Fruit fly (Drosophila melanogaster) whole organism, embryonic: Measurements from ENCODE around the gene Vps13D.

Experiments used
- CG14050 ChIP-seq: fragments of 200-800 bp; sonication (Bioruptor generic); IDR thresholded peaks from 3 replicates; pipeline ENCODE4 v1.3.6; 2022; ENCODE audit warnings: missing biosample characterization, missing genetic modification characterization
- CG14441 ChIP-seq: fragments of 200-800 bp; sonication (Bioruptor generic); IDR thresholded peaks from 2 replicates; pipeline ENCODE4 v1.3.6; 2022; ENCODE audit warnings: missing biosample characterization, missing genetic modification characterization
- CG14710 ChIP-seq: fragments of 200-800 bp; sonication (Bioruptor generic); optimal IDR thresholded peaks from 3 replicates; lab custom pipeline; 2019; ENCODE audit warnings: missing biosample characterization, mild to moderate bottlenecking, missing genetic modification characterization, moderate library complexity
- CG14965 ChIP-seq: fragments of 200-800 bp; sonication (Bioruptor generic); optimal IDR thresholded peaks from 2 replicates; lab custom pipeline; 2016; ENCODE audit warnings: missing biosample characterization, missing genetic modification characterization, borderline replicate concordance
- CG1529 ChIP-seq: fragments of 200-800 bp; sonication (Bioruptor generic); optimal IDR thresholded peaks from 3 replicates; lab custom pipeline; 2018; ENCODE audit warnings: missing biosample characterization, missing genetic modification characterization
- CG1603 ChIP-seq: fragments of 200-800 bp; sonication (Bioruptor generic); optimal IDR thresholded peaks from 2 replicates; lab custom pipeline; 2019; ENCODE audit warnings: missing biosample characterization, mild to moderate bottlenecking, missing genetic modification characterization, moderate library complexity
- CG18262 ChIP-seq: fragments of 200-800 bp; optimal IDR thresholded peaks from 3 replicates; lab custom pipeline; 2019; ENCODE audit warnings: missing biosample characterization, mild to moderate bottlenecking, missing genetic modification characterization, moderate library complexity
- CG30431 ChIP-seq: fragments of 200-800 bp; sonication (Bioruptor generic); optimal IDR thresholded peaks from 2 replicates; lab custom pipeline; 2017; ENCODE audit warnings: missing biosample characterization, missing genetic modification characterization
- CG32772 ChIP-seq: fragments of 200-800 bp; sonication (Bioruptor generic); IDR thresholded peaks from 2 replicates; pipeline ENCODE4 v1.3.6; 2022; ENCODE audit warnings: missing biosample characterization, missing genetic modification characterization
- CG34422 ChIP-seq: fragments of 200-800 bp; sonication (Bioruptor generic); IDR thresholded peaks from 3 replicates; pipeline ENCODE4 v1.3.6; 2022; ENCODE audit warnings: missing biosample characterization, missing genetic modification characterization
- CG4282 ChIP-seq: fragments of 200-800 bp; sonication (Bioruptor generic); optimal IDR thresholded peaks from 2 replicates; lab custom pipeline; 2016; ENCODE audit warnings: missing biosample characterization, missing genetic modification characterization
- CG4360 ChIP-seq: fragments of 200-800 bp; sonication (Bioruptor generic); IDR thresholded peaks from 2 replicates; pipeline ENCODE4 v1.3.6; 2022; ENCODE audit warnings: missing biosample characterization, missing genetic modification characterization
- CG43689 ChIP-seq: fragments of 200-800 bp; sonication (Bioruptor generic); IDR thresholded peaks from 2 replicates; pipeline ENCODE4 v1.3.6; 2022; ENCODE audit warnings: missing biosample characterization, missing genetic modification characterization
- CG6272 ChIP-seq: fragments of 200-800 bp; sonication (Bioruptor generic); IDR thresholded peaks from 2 replicates; pipeline ENCODE4 v1.3.6; 2022; ENCODE audit warnings: missing biosample characterization, missing genetic modification characterization
- CG7745 ChIP-seq: fragments of 200-800 bp; sonication (Bioruptor generic); optimal IDR thresholded peaks from 2 replicates; lab custom pipeline; 2018; ENCODE audit warnings: missing biosample characterization, mild to moderate bottlenecking, missing genetic modification characterization, moderate library complexity
- CG9215 ChIP-seq: fragments of 200-800 bp; sonication (Bioruptor generic); IDR thresholded peaks from 2 replicates; pipeline ENCODE4 v1.3.6; 2022; ENCODE audit warnings: missing biosample characterization, missing genetic modification characterization
- CG9876 ChIP-seq: fragments of 200-800 bp; sonication (Bioruptor generic); optimal IDR thresholded peaks from 2 replicates; lab custom pipeline; 2016; ENCODE audit warnings: missing biosample characterization, missing genetic modification characterization
- CG9932 ChIP-seq: fragments of 200-800 bp; sonication (Bioruptor generic); IDR thresholded peaks from 2 replicates; pipeline ENCODE4 v1.3.6; 2022; ENCODE audit warnings: missing biosample characterization, missing genetic modification characterization
- Dek ChIP-seq: fragments of 200-800 bp; sonication (Bioruptor generic); optimal IDR thresholded peaks from 3 replicates; lab custom pipeline; 2019; ENCODE audit warnings: missing biosample characterization, mild to moderate bottlenecking, missing genetic modification characterization, moderate library complexity
- Dfd ChIP-seq, 2 experiments: fragments of >200 bp; optimal IDR thresholded peaks; 2 replicates each; lab custom pipeline; 2017; ENCODE audit warnings: missing biosample characterization in 2 of 2, missing genetic modification characterization in 2 of 2
- Elba2 ChIP-seq: fragments of 200-800 bp; sonication (Bioruptor generic); optimal IDR thresholded peaks from 3 replicates; lab custom pipeline; 2016; ENCODE audit warnings: missing biosample characterization, missing genetic modification characterization
- Lhr ChIP-seq: fragments of 200-800 bp; sonication (Bioruptor generic); optimal IDR thresholded peaks from 3 replicates; lab custom pipeline; 2017; ENCODE audit warnings: mild to moderate bottlenecking, missing biosample characterization, missing genetic modification reagents, missing genetic modification characterization
- Ptx1 ChIP-seq: fragments of 200-800 bp; sonication (Bioruptor generic); IDR thresholded peaks from 2 replicates; pipeline ENCODE4 v1.3.6; 2022; ENCODE audit warnings: missing biosample characterization, missing genetic modification characterization
- Spps ChIP-seq: fragments of 200-800 bp; sonication (Bioruptor generic); optimal IDR thresholded peaks from 2 replicates; lab custom pipeline; 2018; ENCODE audit warnings: missing biosample characterization, mild to moderate bottlenecking, missing genetic modification characterization
- Sry-δ ChIP-seq: fragments of 200-800 bp; sonication (Bioruptor generic); optimal IDR thresholded peaks from 2 replicates; lab custom pipeline; 2016; ENCODE audit warnings: missing biosample characterization, missing genetic modification characterization
- Stat92E ChIP-seq, 3 experiments: fragments of >200 bp in 2 of 3; fragments of 200-800 bp in 1 of 3; sonication (Bioruptor generic) in 1 of 3; optimal IDR thresholded peaks; 2 replicates each; lab custom pipeline; 2017 to 2019; ENCODE audit warnings: missing biosample characterization in 3 of 3, missing genetic modification characterization in 3 of 3, mild to moderate bottlenecking in 1 of 3, moderate library complexity in 1 of 3
- bigmax ChIP-seq: fragments of 200-800 bp; sonication (Bioruptor generic); optimal IDR thresholded peaks from 2 replicates; lab custom pipeline; 2018; ENCODE audit warnings: missing biosample characterization, mild to moderate bottlenecking, missing genetic modification characterization
- bowl ChIP-seq: fragments of 200-800 bp; sonication (Bioruptor generic); IDR thresholded peaks from 2 replicates; pipeline ENCODE4 v1.3.6; 2022; ENCODE audit warnings: missing biosample characterization, missing genetic modification characterization
- cato ChIP-seq: fragments of 200-800 bp; sonication (Bioruptor generic); optimal IDR thresholded peaks from 2 replicates; lab custom pipeline; 2016; ENCODE audit warnings: missing biosample characterization, missing genetic modification characterization, borderline replicate concordance
- caup ChIP-seq: fragments of 200-800 bp; sonication (Bioruptor generic); optimal IDR thresholded peaks from 3 replicates; lab custom pipeline; 2017; ENCODE audit warnings: missing biosample characterization, mild to moderate bottlenecking, missing genetic modification characterization, moderate library complexity; ENCODE audit not compliant: severe bottlenecking
- dati ChIP-seq: fragments of 200-800 bp; sonication (Bioruptor generic); IDR thresholded peaks from 2 replicates; pipeline ENCODE4 v1.3.6; 2022; ENCODE audit warnings: missing biosample characterization, missing genetic modification characterization
- disco-r ChIP-seq: fragments of 200-800 bp; sonication (Bioruptor generic); optimal IDR thresholded peaks from 2 replicates; lab custom pipeline; 2016; ENCODE audit warnings: missing biosample characterization, missing genetic modification characterization
- dmrt11E ChIP-seq: fragments of 200-800 bp; sonication (Bioruptor generic); optimal IDR thresholded peaks from 3 replicates; lab custom pipeline; 2018; ENCODE audit warnings: missing biosample characterization, mild to moderate bottlenecking, missing genetic modification characterization, moderate library complexity
- gce ChIP-seq: fragments of 200-800 bp; sonication (Bioruptor generic); IDR thresholded peaks from 3 replicates; pipeline ENCODE4 v1.3.6; 2022; ENCODE audit warnings: missing biosample characterization, missing genetic modification characterization
- gt ChIP-seq: fragments of 200-800 bp; sonication (Bioruptor generic); IDR thresholded peaks from 2 replicates; pipeline ENCODE4 v1.3.6; 2022; ENCODE audit warnings: missing biosample characterization, missing genetic modification characterization
- hkb ChIP-seq, 2 experiments: fragments of 200-800 bp in 1 of 2; fragments of >200 bp in 1 of 2; sonication (Bioruptor generic) in 1 of 2; IDR thresholded peaks in 1 of 2; optimal IDR thresholded peaks in 1 of 2; 2 replicates each; pipeline versions ENCODE4 v1.3.6 to Lab custom; 2017 to 2022; ENCODE audit warnings: missing biosample characterization in 1 of 2, missing genetic modification characterization in 1 of 2
- jumu ChIP-seq: fragments of 200-800 bp; sonication (Bioruptor generic); optimal IDR thresholded peaks from 3 replicates; lab custom pipeline; 2016; ENCODE audit warnings: missing biosample characterization, missing genetic modification characterization
- lola ChIP-seq, 3 experiments: fragments of >200 bp in 2 of 3; fragments of 200-800 bp in 1 of 3; sonication (Bioruptor generic) in 1 of 3; optimal IDR thresholded peaks; 2 replicates each; lab custom pipeline; 2017 to 2019; ENCODE audit warnings: missing biosample characterization in 3 of 3, missing genetic modification characterization in 3 of 3, mild to moderate bottlenecking in 1 of 3, moderate library complexity in 1 of 3
- p53 ChIP-seq: fragments of 200-800 bp; sonication (Bioruptor generic); optimal IDR thresholded peaks from 2 replicates; lab custom pipeline; 2016; ENCODE audit warnings: missing biosample characterization, missing genetic modification characterization
- ranshi ChIP-seq: fragments of 200-800 bp; sonication (Bioruptor generic); IDR thresholded peaks from 2 replicates; pipeline ENCODE4 v1.3.6; 2022; ENCODE audit warnings: missing biosample characterization, missing genetic modification characterization
- repo ChIP-seq: fragments of 200-800 bp; sonication (Bioruptor generic); optimal IDR thresholded peaks from 2 replicates; lab custom pipeline; 2016; ENCODE audit warnings: missing biosample characterization, missing genetic modification characterization
- sc ChIP-seq, 3 experiments: fragments of >200 bp in 2 of 3; fragments of 200-800 bp in 1 of 3; sonication (Bioruptor generic) in 1 of 3; optimal IDR thresholded peaks; 2 replicates in 2 of 3; 3 replicates in 1 of 3; lab custom pipeline; 2017; ENCODE audit warnings: mild to moderate bottlenecking in 1 of 3, missing biosample characterization in 1 of 3, missing genetic modification characterization in 1 of 3, missing genetic modification reagents in 1 of 3
- scrt ChIP-seq: fragments of 200-800 bp; sonication (Bioruptor generic); optimal IDR thresholded peaks from 2 replicates; lab custom pipeline; 2018; ENCODE audit warnings: missing biosample characterization, mild to moderate bottlenecking, missing genetic modification characterization, moderate library complexity
- sd ChIP-seq: fragments of 200-800 bp; sonication (Bioruptor generic); optimal IDR thresholded peaks from 3 replicates; lab custom pipeline; 2018; ENCODE audit warnings: missing biosample characterization, mild to moderate bottlenecking, missing genetic modification characterization, moderate library complexity
- sens ChIP-seq: fragments of 200-800 bp; sonication (Bioruptor generic); peaks from one replicate; lab custom pipeline; 2016; ENCODE audit warnings: missing biosample characterization, missing genetic modification characterization
- shn ChIP-seq: fragments of 200-800 bp; sonication (Bioruptor generic); optimal IDR thresholded peaks from 3 replicates; lab custom pipeline; 2016; ENCODE audit warnings: missing biosample characterization, missing genetic modification characterization
- sqz ChIP-seq: fragments of 200-800 bp; sonication (Bioruptor generic); optimal IDR thresholded peaks from 3 replicates; lab custom pipeline; 2018; ENCODE audit warnings: missing biosample characterization, mild to moderate bottlenecking, missing genetic modification characterization
- usp ChIP-seq: fragments of >200 bp; optimal IDR thresholded peaks from 2 replicates; lab custom pipeline; 2017; ENCODE audit warnings: missing biosample characterization, missing genetic modification characterization
- zf30C ChIP-seq: fragments of 200-800 bp; sonication (Bioruptor generic); optimal IDR thresholded peaks from 3 replicates; lab custom pipeline; 2018; ENCODE audit warnings: missing biosample characterization, mild to moderate bottlenecking, missing genetic modification characterization
- zfh1 ChIP-seq: fragments of 200-800 bp; sonication (Bioruptor generic); IDR thresholded peaks from 3 replicates; pipeline ENCODE4 v1.3.6; 2022; ENCODE audit warnings: missing biosample characterization, missing genetic modification characterization

The Vps13D gene

DNA sequence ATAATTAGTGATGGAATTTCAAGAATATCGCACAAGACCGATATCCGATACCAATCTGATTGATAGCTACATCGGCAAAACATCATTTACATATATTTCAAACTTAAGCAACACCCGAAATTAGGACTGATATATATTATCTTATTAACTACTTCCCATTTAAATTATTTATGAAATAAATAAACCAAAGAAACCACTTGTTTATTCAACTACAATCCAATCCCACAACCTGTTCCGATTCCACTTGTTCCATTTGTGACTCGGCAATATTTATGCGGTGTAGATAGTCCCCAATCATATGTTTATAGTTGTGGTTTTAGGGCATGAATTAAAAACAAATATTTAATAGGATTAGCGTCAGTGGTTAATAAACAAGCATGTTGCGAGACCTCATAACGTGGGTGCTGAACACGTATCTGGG is at the start of gene Vps13D, which contains the start of gene CG10973 (continued):
- TF ChIP-seq zfh1 (GFP tag; lab: Robert Waterston, UW) (0 out of 3 replicates have a peak, but pooled peaks have one; percentile 15), bigmax (GFP tag; lab: Kevin White, UChicago) (peak; percentile 64), CG9932 (no peak), scrt (GFP tag; lab: Kevin White, UChicago) (no peak), lola (GFP tag; optimal IDR thresholded peaks at IDR 0.05; lab: Kevin White, UChicago) (no peak), dmrt11E (tag; lab: Kevin White, UChicago) (peak; percentile 68), repo (no peak), Ptx1 (no peak), ranshi (GFP tag; lab: Robert Waterston, UW) (peak; percentile 47; the same call in 1 of the 2 replicates), dati (GFP tag; lab: Robert Waterston, UW) (no peak), usp (GFP tag; lab: Kevin White, UChicago) (no peak), CG43689 (GFP tag; lab: Robert Waterston, UW) (no peak), Sry-δ (GFP tag; lab: Kevin White, UChicago) (peak; percentile 86), CG9876 (GFP tag; lab: Kevin White, UChicago) (no peak), p53 (GFP tag; lab: Kevin White, UChicago) (no peak), Spps (tag; lab: Kevin White, UChicago) (no peak), CG9215 (no peak), sd (tag; lab: Kevin White, UChicago) (no peak), CG18262 (tag; lab: Kevin White, UChicago) (no peak), gt (GFP tag; lab: Robert Waterston, UW) (no peak), CG32772 (GFP tag; lab: Robert Waterston, UW) (no peak), caup (no peak), Dek (tag; lab: Kevin White, UChicago) (no peak), jumu (GFP tag; lab: Kevin White, UChicago) (no peak), CG4282 (GFP tag; lab: Kevin White, UChicago) (no peak), CG6272 (GFP tag; lab: Robert Waterston, UW) (no peak), sqz (no peak), CG14050 (GFP tag; lab: Robert Waterston, UW) (no peak), hkb (optimal IDR thresholded peaks at IDR 0.05; lab: Kevin White, UChicago) (no peak), hkb (GFP tag; IDR thresholded peaks at IDR 0.05; lab: Robert Waterston, UW) (peak; percentile 55; the same call in 1 of the 2 replicates), Lhr (peak; percentile 59), CG34422 (GFP tag; lab: Robert Waterston, UW) (peak; percentile 64; the same call in 1 of the 3 replicates), CG14965 (GFP tag; lab: Kevin White, UChicago) (no peak), shn (GFP tag; lab: Kevin White, UChicago) (no peak), CG1603 (peak; percentile 97), CG1529 (GFP tag; lab: Kevin White, UChicago) (no peak), CG7745 (tag; lab: Kevin White, UChicago) (no peak), CG14441 (GFP tag; lab: Robert Waterston, UW) (no peak), sc (optimal IDR thresholded peaks at IDR 0.05; lab: Kevin White, UChicago) (no peak), sc (GFP tag; optimal IDR thresholded peaks at IDR 0.05; lab: Kevin White, UChicago) (peak; percentile 54), cato (GFP tag; lab: Kevin White, UChicago) (no peak), sens (GFP tag; lab: Kevin White, UChicago) (no peak), Dfd (GFP tag; optimal IDR thresholded peaks at IDR 0.05; lab: Kevin White, UChicago) (no peak), CG30431 (GFP tag; lab: Kevin White, UChicago) (no peak), gce (GFP tag; lab: Robert Waterston, UW) (no peak), CG14710 (tag; lab: Kevin White, UChicago) (no peak), CG4360 (GFP tag; lab: Robert Waterston, UW) (peak; percentile 41; the same call in 1 of the 2 replicates), Stat92E (GFP tag; optimal IDR thresholded peaks at IDR 0.05; lab: Kevin White, UChicago) (peak in 1 of 3 experiments; percentile 71), zf30C (GFP tag; lab: Kevin White, UChicago) (no peak), Elba2 (peak; percentile 5), bowl (GFP tag; lab: Robert Waterston, UW) (no peak), disco-r (GFP tag; lab: Kevin White, UChicago) (no peak)
